Worm (Caenorhabditis elegans): ENCODE results near the gene T26H5.8.

Gene T26H5.8

ce11 chrV:15415951-15416350 lies 16.6 kb downstream of the T26H5.8 start, which contains the start of gene srh-265:
Gene srh-265, plus strand, starts transcription at chrV:15416251.
- TF ChIP-seq dao-5 (tag; optimal IDR thresholded peaks at IDR 0.05): no peak
- no peak for TF ChIP-seq him-1 (tag; optimal IDR thresholded peaks at IDR 0.05)
- TF ChIP-seq W03F9.2 (tag; optimal IDR thresholded peaks at IDR 0.05): no peak

DNA sequence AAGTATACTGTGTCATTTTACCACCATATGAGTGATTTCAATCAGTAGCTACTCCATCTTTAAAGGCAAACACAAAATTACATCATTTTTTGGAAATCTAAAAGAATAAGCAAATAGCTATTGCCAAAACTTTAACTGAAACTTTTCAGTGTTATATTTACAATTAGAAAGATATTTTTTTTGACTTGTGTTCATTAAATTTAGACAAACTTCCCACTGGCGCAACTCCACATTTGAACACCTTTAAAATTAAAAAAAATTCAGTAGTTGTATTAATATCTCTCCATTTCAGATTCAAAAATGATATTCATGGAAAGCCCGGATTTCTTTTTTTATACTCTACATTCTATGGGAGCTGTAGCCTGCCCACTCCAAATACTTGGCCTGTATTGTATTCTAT lies 18.7 kb downstream of the T26H5.8 start, which contains the start of gene srh-264:
Gene srh-264, plus strand, starts transcription at position 301 of the 400 bp plus-strand sequence.
- no peak for TF ChIP-seq W03F9.2 (tag; optimal IDR thresholded peaks at IDR 0.05)
- TF ChIP-seq him-1 (tag; optimal IDR thresholded peaks at IDR 0.05): no peak
- TF ChIP-seq dao-5 (tag; optimal IDR thresholded peaks at IDR 0.05): no peak

DNA sequence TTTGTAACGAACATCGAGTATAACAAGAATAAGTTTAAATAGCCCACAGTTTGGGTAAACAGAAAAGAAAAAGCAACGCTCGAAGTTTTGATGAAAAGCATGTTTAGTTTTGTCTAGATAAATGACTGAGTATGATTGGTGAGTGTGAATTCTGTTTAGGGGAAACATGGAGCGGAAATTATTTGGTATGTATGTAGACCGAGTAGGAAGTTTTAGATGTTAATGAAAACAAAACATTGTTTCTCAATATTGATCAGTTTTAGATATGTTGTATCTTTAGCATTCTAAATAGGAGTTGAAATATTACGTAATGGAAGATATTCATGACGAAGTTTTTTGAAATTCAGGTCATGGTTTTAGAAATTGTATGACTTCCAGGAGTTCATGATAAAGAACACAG lies 19.9 kb downstream of the T26H5.8 start, which contains the start of gene srbc-63:
Gene srbc-63, minus strand, starts transcription at position 101 of the 400 bp plus-strand sequence.
- TF ChIP-seq W03F9.2 (tag; optimal IDR thresholded peaks at IDR 0.05) (no peak), dao-5 (tag; optimal IDR thresholded peaks at IDR 0.05) (no peak), him-1 (tag; optimal IDR thresholded peaks at IDR 0.05) (no peak)

ce11 chrV:15406928-15407327 lies 25.6 kb downstream of the T26H5.8 start, which contains the start of gene srh-257:
Gene srh-257, plus strand, starts transcription at chrV:15407228.
- TF ChIP-seq him-1 (tag; optimal IDR thresholded peaks at IDR 0.05): no peak

DNA sequence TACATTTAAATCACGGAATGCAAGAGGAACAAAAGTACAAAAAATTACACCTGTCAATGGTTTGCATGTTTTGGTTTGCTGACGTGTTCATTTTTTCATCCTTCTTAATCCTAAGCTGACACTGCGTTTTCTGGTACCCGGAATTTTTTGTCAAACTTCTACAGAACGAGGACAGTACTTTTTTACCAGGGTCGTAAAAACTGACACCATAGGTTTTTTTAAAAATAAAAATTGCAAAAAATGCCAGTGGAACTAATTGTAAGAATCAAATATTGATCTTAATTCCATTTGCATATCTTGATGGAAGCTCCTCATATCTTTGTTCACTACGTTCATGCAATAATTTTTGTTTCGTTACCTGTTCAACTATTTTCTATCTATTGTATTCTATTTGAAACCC lies 27.7 kb downstream of the T26H5.8 start, which contains the start of gene srh-258:
Gene srh-258, plus strand, starts transcription at position 301 of the 400 bp plus-strand sequence.
- TF ChIP-seq him-1 (tag; optimal IDR thresholded peaks at IDR 0.05) (no peak), dao-5 (tag; optimal IDR thresholded peaks at IDR 0.05) (no peak), W03F9.2 (tag; optimal IDR thresholded peaks at IDR 0.05) (no peak)

DNA sequence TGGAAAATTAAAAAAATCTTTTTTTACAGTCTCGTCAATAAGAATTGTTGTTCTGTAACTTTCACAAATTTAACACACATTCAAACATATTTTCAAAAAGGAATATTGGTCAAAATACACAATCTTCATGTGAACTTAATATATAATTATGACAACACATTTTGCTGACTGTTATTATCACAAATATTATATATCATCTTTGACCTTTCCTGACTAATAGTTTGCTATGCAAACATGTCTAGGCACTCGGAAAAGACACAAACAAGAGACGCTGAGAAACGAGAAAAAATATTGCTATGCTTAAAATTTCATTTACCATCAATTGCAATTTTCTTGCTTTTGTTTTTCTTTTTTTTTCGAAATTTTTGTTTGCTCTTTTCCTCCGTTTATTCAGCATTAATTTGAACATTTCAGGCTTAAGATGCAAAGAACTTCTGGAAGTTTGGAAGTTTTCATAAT lies 30.6 kb downstream of the T26H5.8 start, which contains the start of gene fbxa-135:
Gene fbxa-135, plus strand, starts transcription at position 409 of the 459 bp plus-strand sequence.
- no peak for TF ChIP-seq W03F9.2 (tag; optimal IDR thresholded peaks at IDR 0.05)
- TF ChIP-seq him-1 (tag; optimal IDR thresholded peaks at IDR 0.05): no peak
- TF ChIP-seq dao-5 (tag; optimal IDR thresholded peaks at IDR 0.05): no peak

DNA sequence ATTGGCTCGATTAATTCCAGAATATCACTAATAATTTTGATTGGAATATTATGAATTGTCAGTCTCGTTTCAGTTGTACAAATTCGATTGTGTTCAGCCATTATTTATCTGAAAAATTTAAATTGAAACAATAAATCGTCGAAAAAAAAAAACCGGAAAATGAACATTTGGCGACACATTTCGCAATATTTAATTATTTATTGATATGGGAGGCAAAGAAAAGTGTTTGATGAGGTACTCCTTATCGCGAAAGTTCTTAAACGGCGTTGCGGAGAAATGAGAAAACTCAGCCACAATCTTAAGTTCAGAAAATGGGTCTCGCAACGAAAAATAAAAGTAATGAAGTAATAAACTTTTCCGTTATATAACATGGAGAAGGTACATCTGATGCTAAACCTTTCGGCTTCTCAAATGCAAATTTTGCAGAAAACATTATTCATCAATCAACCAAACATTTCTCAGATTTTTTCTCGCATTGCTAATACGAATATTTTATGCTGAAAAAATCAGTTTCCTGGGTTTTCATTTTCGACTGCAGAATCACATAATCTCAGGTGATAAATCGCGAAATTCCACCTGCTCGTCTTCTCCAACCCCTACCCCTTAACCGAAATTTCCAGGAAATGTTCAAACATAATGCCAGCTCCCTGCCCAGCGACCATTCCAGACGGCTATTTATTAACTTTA lies 32.7 kb downstream of the T26H5.8 start, which contains the start of the genes T06E6.15 and sri-7:
Gene T06E6.15, minus strand, starts transcription at position 101 of the 687 bp plus-strand sequence.
Gene sri-7, plus strand, starts transcription at position 637 of the 687 bp plus-strand sequence.
- no peak for TF ChIP-seq him-1 (tag; optimal IDR thresholded peaks at IDR 0.05)

- TF ChIP-seq dao-5 (tag; optimal IDR thresholded peaks at IDR 0.05) (no peak), him-1 (tag; optimal IDR thresholded peaks at IDR 0.05) (no peak), W03F9.2 (tag; optimal IDR thresholded peaks at IDR 0.05) (no peak)
Measured at ce11 chrV:15398728-15399127, 33.8 kb downstream of the T26H5.8 start, which contains the start of gene fbxa-199. Gene fbxa-199, minus strand, starts transcription at chrV:15398828.

- no peak for TF ChIP-seq dao-5 (tag; optimal IDR thresholded peaks at IDR 0.05)
- TF ChIP-seq W03F9.2 (tag; optimal IDR thresholded peaks at IDR 0.05): no peak
- TF ChIP-seq him-1 (tag; optimal IDR thresholded peaks at IDR 0.05): no peak
Measured at ce11 chrV:15397139-15397538, 35.4 kb downstream of the T26H5.8 start.

ce11 chrV:15395347-15395746 lies 37.2 kb downstream of the T26H5.8 start, which contains the start of gene cyb-3:
Gene cyb-3, plus strand, starts transcription at chrV:15395696.
- TF ChIP-seq W03F9.2 (tag; optimal IDR thresholded peaks at IDR 0.05): no peak
- no peak for TF ChIP-seq dao-5 (tag; optimal IDR thresholded peaks at IDR 0.05)
- TF ChIP-seq him-1 (tag; optimal IDR thresholded peaks at IDR 0.05): no peak

ce11 chrV:15394906-15395305 lies 37.6 kb downstream of the T26H5.8 start, which contains the start of gene T06E6.1:
Gene T06E6.1, minus strand, starts transcription at chrV:15394961.
- TF ChIP-seq him-1 (tag; optimal IDR thresholded peaks at IDR 0.05) (no peak), dao-5 (tag; optimal IDR thresholded peaks at IDR 0.05) (no peak), W03F9.2 (tag; optimal IDR thresholded peaks at IDR 0.05) (no peak)

- TF ChIP-seq dao-5 (tag; optimal IDR thresholded peaks at IDR 0.05): no peak
- TF ChIP-seq W03F9.2 (tag; optimal IDR thresholded peaks at IDR 0.05): no peak
- no peak for TF ChIP-seq him-1 (tag; optimal IDR thresholded peaks at IDR 0.05)
Measured at ce11 chrV:15392064-15392463, 40.5 kb downstream of the T26H5.8 start.

DNA sequence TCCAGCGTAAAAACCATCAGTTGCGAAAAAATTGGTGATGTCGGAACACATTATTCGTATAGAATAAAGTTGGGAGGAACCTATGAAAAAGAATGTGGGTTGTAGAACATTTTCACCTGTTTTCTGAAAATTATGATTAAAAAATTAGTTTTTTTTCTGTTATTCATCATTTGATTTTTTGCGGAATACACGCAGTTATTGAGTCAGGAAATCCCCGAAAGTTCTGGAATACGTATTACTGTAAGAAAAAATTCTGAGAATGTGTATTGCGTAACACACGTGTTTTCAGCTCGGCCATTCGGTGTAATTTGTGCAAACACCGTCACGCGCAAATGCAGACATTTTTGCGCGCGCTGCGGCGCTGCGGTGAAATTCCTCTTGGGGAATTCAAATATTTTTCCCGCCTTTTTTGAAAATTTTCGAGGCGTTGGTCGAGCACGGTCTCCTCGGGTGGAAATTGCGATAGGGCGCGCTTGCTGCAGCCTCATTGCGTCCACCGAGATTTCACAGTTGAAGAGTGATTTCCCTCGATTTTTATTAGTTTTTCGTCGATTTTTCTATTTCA lies 43.6 kb downstream of the T26H5.8 start, which contains the start of gene srh-170:
Gene srh-170, minus strand, starts transcription at position 51 of the 565 bp plus-strand sequence.
- TF ChIP-seq dao-5 (tag; optimal IDR thresholded peaks at IDR 0.05): no peak
- no peak for TF ChIP-seq him-1 (tag; optimal IDR thresholded peaks at IDR 0.05)
- TF ChIP-seq W03F9.2 (tag; optimal IDR thresholded peaks at IDR 0.05): no peak

DNA sequence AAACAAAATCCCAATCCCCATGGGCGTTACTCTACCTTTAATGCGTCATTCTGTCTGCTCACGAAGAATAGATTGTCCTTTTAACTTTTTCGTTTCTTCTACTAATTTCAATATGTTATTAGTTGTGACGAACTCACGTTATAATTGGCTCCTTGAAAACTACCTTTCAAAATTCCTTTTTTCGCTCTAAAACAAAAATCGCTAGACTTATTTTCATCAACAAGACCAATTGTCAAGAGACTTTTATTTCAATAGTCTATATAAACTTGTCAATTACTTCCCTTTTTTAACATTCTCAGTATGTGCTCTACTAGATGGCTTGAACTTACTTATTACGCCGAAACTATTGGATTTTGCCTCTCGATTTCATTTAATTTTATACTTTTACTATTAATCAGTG lies 47.8 kb downstream of the T26H5.8 start, which contains the start of gene str-102:
Gene str-102, plus strand, starts transcription at position 301 of the 400 bp plus-strand sequence.
- TF ChIP-seq him-1 (tag; optimal IDR thresholded peaks at IDR 0.05) (no peak), dao-5 (tag; optimal IDR thresholded peaks at IDR 0.05) (no peak), W03F9.2 (tag; optimal IDR thresholded peaks at IDR 0.05) (no peak)

Measured in whole organism, L4/young adult.